Fruit fly (Drosophila melanogaster): ENCODE measurements around the gene Cbl.

Gene Cbl

dm6 chr3L:8453443-8454360 lies 28.9 kb downstream of the Cbl start:
- no peak for TF ChIP-seq Mio (GFP tag; optimal IDR thresholded peaks at IDR 0.05)
- TF ChIP-seq brk (GFP tag; optimal IDR thresholded peaks at IDR 0.05): peak; percentile 15
- no peak for TF ChIP-seq Sp1 (GFP tag; optimal IDR thresholded peaks at IDR 0.05)
- no peak for TF ChIP-seq tai (GFP tag; optimal IDR thresholded peaks at IDR 0.05)
- TF ChIP-seq HLH106 (tag; optimal IDR thresholded peaks at IDR 0.05): no peak
- no peak for TF ChIP-seq lola (GFP tag; optimal IDR thresholded peaks at IDR 0.05)
- no peak for TF ChIP-seq dsf (GFP tag; optimal IDR thresholded peaks at IDR 0.05; ENCODE audit: borderline replicate concordance)
- no peak for TF ChIP-seq Rel (GFP tag; optimal IDR thresholded peaks at IDR 0.05)
- no peak for TF ChIP-seq Rel (tag; optimal IDR thresholded peaks at IDR 0.05)
- TF ChIP-seq fru (GFP tag; optimal IDR thresholded peaks at IDR 0.05): no peak
- peak; percentile 47 for TF ChIP-seq h (GFP tag; optimal IDR thresholded peaks at IDR 0.05)
- TF ChIP-seq foxo (GFP tag; optimal IDR thresholded peaks at IDR 0.05): peak in 1 of 2 experiments; percentile 36
- TF ChIP-seq Hnf4 (GFP tag; optimal IDR thresholded peaks at IDR 0.05): peak; percentile 6
- TF ChIP-seq usp (GFP tag; optimal IDR thresholded peaks at IDR 0.05): no peak
- peak; percentile 56 for TF ChIP-seq sage (GFP tag; optimal IDR thresholded peaks at IDR 0.05)
- TF ChIP-seq CG32264 (GFP tag; optimal IDR thresholded peaks at IDR 0.05): no peak
- no peak for TF ChIP-seq Vsx2 (GFP tag; optimal IDR thresholded peaks at IDR 0.05; ENCODE audit: partially characterized antibody)
- TF ChIP-seq dl (GFP tag; optimal IDR thresholded peaks at IDR 0.05; ENCODE audit: insufficient read depth in 1 of 2, partially characterized antibody in 2 of 2): no peak
- TF ChIP-seq Abd-B (GFP tag; optimal IDR thresholded peaks at IDR 0.05): no peak
- TF ChIP-seq br (GFP tag; optimal IDR thresholded peaks at IDR 0.05): peak; percentile 16
- TF ChIP-seq Hr78 (GFP tag; optimal IDR thresholded peaks at IDR 0.05): no peak
- TF ChIP-seq Hr83 (GFP tag; optimal IDR thresholded peaks at IDR 0.05; ENCODE audit: poor library complexity, severe bottlenecking): no peak

- TF ChIP-seq Hnf4 (GFP tag; optimal IDR thresholded peaks at IDR 0.05) (peak; percentile 85), brk (GFP tag; optimal IDR thresholded peaks at IDR 0.05) (peak; percentile 80), ey (GFP tag; optimal IDR thresholded peaks at IDR 0.05) (peak; percentile 90), h (GFP tag; optimal IDR thresholded peaks at IDR 0.05) (peak; percentile 95), br (GFP tag; optimal IDR thresholded peaks at IDR 0.05) (peak; percentile 90), dsf (GFP tag; optimal IDR thresholded peaks at IDR 0.05; ENCODE audit: borderline replicate concordance) (peak; percentile 50), jim (GFP tag; optimal IDR thresholded peaks at IDR 0.05) (no peak), HLH106 (tag; optimal IDR thresholded peaks at IDR 0.05) (peak; percentile 95), woc (GFP tag; optimal IDR thresholded peaks at IDR 0.05) (peak; percentile 79), Abd-B (GFP tag; optimal IDR thresholded peaks at IDR 0.05) (no peak), lola (GFP tag; optimal IDR thresholded peaks at IDR 0.05) (no peak), Dfd (GFP tag; optimal IDR thresholded peaks at IDR 0.05) (peak; percentile 60), usp (GFP tag; optimal IDR thresholded peaks at IDR 0.05) (no peak), Mio (GFP tag; optimal IDR thresholded peaks at IDR 0.05) (no peak), CrebA (GFP tag; optimal IDR thresholded peaks at IDR 0.05; ENCODE audit: borderline replicate concordance) (peak; percentile 72), rgr (GFP tag; optimal IDR thresholded peaks at IDR 0.05) (peak; percentile 92), psq (GFP tag; optimal IDR thresholded peaks at IDR 0.05) (peak; percentile 91), dl (GFP tag; optimal IDR thresholded peaks at IDR 0.05; ENCODE audit: insufficient read depth in 1 of 2, partially characterized antibody in 2 of 2) (no peak), N (GFP tag; optimal IDR thresholded peaks at IDR 0.05) (no peak), Jra (GFP tag; optimal IDR thresholded peaks at IDR 0.05) (peak; percentile 36), CG9705 (GFP tag; optimal IDR thresholded peaks at IDR 0.05) (peak; percentile 82), Myc (optimal IDR thresholded peaks at IDR 0.05) (no peak), sv (GFP tag; optimal IDR thresholded peaks at IDR 0.05) (peak; percentile 70), foxo (GFP tag; optimal IDR thresholded peaks at IDR 0.05) (peak in 1 of 2 experiments; percentile 96), Rel (GFP tag; optimal IDR thresholded peaks at IDR 0.05) (peak; percentile 86), Rel (tag; optimal IDR thresholded peaks at IDR 0.05) (peak; percentile 55), Sp1 (GFP tag; optimal IDR thresholded peaks at IDR 0.05) (peak; percentile 97), Vsx2 (GFP tag; optimal IDR thresholded peaks at IDR 0.05; ENCODE audit: partially characterized antibody) (peak; percentile 71), sage (GFP tag; optimal IDR thresholded peaks at IDR 0.05) (peak; percentile 84), CG32264 (GFP tag; optimal IDR thresholded peaks at IDR 0.05) (peak; percentile 71), tai (GFP tag; optimal IDR thresholded peaks at IDR 0.05) (peak; percentile 80), dmrt93B (GFP tag; optimal IDR thresholded peaks at IDR 0.05) (peak; percentile 91), GATAd (GFP tag; optimal IDR thresholded peaks at IDR 0.05) (no peak), OdsH (GFP tag; optimal IDR thresholded peaks at IDR 0.05) (peak; percentile 95), Hr83 (GFP tag; optimal IDR thresholded peaks at IDR 0.05; ENCODE audit: poor library complexity, severe bottlenecking) (no peak), pan (optimal IDR thresholded peaks at IDR 0.05) (no peak), fru (GFP tag; optimal IDR thresholded peaks at IDR 0.05) (peak; percentile 95), Hr78 (GFP tag; optimal IDR thresholded peaks at IDR 0.05) (no peak), Dif (GFP tag; optimal IDR thresholded peaks at IDR 0.05; ENCODE audit: partially characterized antibody) (peak; percentile 35)
Observed at dm6 chr3L:8455015-8455908, 30.5 kb downstream of the Cbl start.
